Fruit fly (Drosophila melanogaster) whole organism, prepupa: Measurements from ENCODE around the gene CG1113.
A peak's percentile ranks its signal among the peaks of the same experiment; 100 is the strongest.

Experiments
- CG10631 ChIP-seq: fragments of 200-800 bp; sonication (Bioruptor generic); optimal IDR thresholded peaks from 2 replicates; lab custom pipeline; 2016; ENCODE audit warnings: missing biosample characterization, missing genetic modification characterization
- CG10669 ChIP-seq: fragments of 200-800 bp; sonication (Bioruptor generic); optimal IDR thresholded peaks from 3 replicates; lab custom pipeline; 2018; ENCODE audit warnings: missing biosample characterization, mild to moderate bottlenecking, missing genetic modification characterization, moderate library complexity
- CG11762 ChIP-seq: fragments of 200-800 bp; sonication (Bioruptor generic); optimal IDR thresholded peaks from 3 replicates; lab custom pipeline; 2016; ENCODE audit warnings: missing biosample characterization, missing genetic modification characterization; ENCODE audit not compliant: insufficient read depth
- CG15336 ChIP-seq: fragments of 200-800 bp; sonication (Bioruptor generic); IDR thresholded peaks from 2 replicates; pipeline ENCODE4 v1.3.6; 2022; ENCODE audit warnings: missing biosample characterization, missing genetic modification characterization
- CG1621 ChIP-seq: fragments of 200-800 bp; sonication (Bioruptor generic); optimal IDR thresholded peaks from 3 replicates; lab custom pipeline; 2018; ENCODE audit warnings: missing biosample characterization, mild to moderate bottlenecking, missing genetic modification characterization
- CG3032 ChIP-seq: fragments of 200-800 bp; optimal IDR thresholded peaks from 2 replicates; lab custom pipeline; 2019; ENCODE audit warnings: missing biosample characterization, mild to moderate bottlenecking, missing genetic modification characterization, moderate library complexity
- CG31627 ChIP-seq: fragments of 200-800 bp; sonication (Bioruptor generic); optimal IDR thresholded peaks from 3 replicates; lab custom pipeline; 2016; ENCODE audit warnings: missing biosample characterization, missing genetic modification characterization
- CG32006 ChIP-seq: fragments of 200-800 bp; sonication (Bioruptor generic); optimal IDR thresholded peaks from 3 replicates; lab custom pipeline; 2017; ENCODE audit warnings: missing biosample characterization, mild to moderate bottlenecking, missing genetic modification characterization
- CG34406 ChIP-seq: fragments of 200-800 bp; sonication (Bioruptor generic); optimal IDR thresholded peaks from 3 replicates; lab custom pipeline; 2016; ENCODE audit warnings: missing biosample characterization, missing genetic modification characterization
- CG4318 ChIP-seq: fragments of 200-800 bp; sonication (Bioruptor generic); optimal IDR thresholded peaks from 3 replicates; lab custom pipeline; 2017; ENCODE audit warnings: missing biosample characterization, mild to moderate bottlenecking, missing genetic modification characterization
- CG6163 ChIP-seq: fragments of 200-800 bp; sonication (Bioruptor generic); IDR thresholded peaks from 3 replicates; pipeline ENCODE4 v1.3.6; 2022; ENCODE audit warnings: missing biosample characterization, missing genetic modification characterization
- CG6276 ChIP-seq: fragments of 200-800 bp; sonication (Bioruptor generic); optimal IDR thresholded peaks from 2 replicates; lab custom pipeline; 2017; ENCODE audit warnings: missing biosample characterization, mild to moderate bottlenecking, missing genetic modification characterization
- CG6792 ChIP-seq: fragments of 200-800 bp; sonication (Bioruptor generic); optimal IDR thresholded peaks from 3 replicates; lab custom pipeline; 2016; ENCODE audit warnings: missing biosample characterization, missing genetic modification characterization
- CG6854 ChIP-seq: fragments of 200-800 bp; sonication (Bioruptor generic); optimal IDR thresholded peaks from 2 replicates; lab custom pipeline; 2017; ENCODE audit warnings: missing biosample characterization, mild to moderate bottlenecking, missing genetic modification characterization
- CG7368 ChIP-seq: fragments of 200-800 bp; sonication (Bioruptor generic); optimal IDR thresholded peaks from 3 replicates; lab custom pipeline; 2016; ENCODE audit warnings: missing biosample characterization, missing genetic modification characterization
- CG8119 ChIP-seq: fragments of 200-800 bp; sonication (Bioruptor generic); IDR thresholded peaks from 3 replicates; pipeline ENCODE4 v1.3.6; 2022; ENCODE audit warnings: missing biosample characterization, missing genetic modification characterization
- CG8319 ChIP-seq: fragments of 200-800 bp; sonication (Bioruptor generic); optimal IDR thresholded peaks from 3 replicates; lab custom pipeline; 2016; ENCODE audit warnings: missing biosample characterization, missing genetic modification characterization
- CG9139 ChIP-seq: fragments of 200-800 bp; sonication (Bioruptor generic); optimal IDR thresholded peaks from 3 replicates; lab custom pipeline; 2017; ENCODE audit warnings: missing biosample characterization, mild to moderate bottlenecking, missing genetic modification characterization
- Eip75B ChIP-seq: fragments of 200-800 bp; sonication (Bioruptor generic); optimal IDR thresholded peaks from 3 replicates; lab custom pipeline; 2016; ENCODE audit warnings: missing biosample characterization, missing genetic modification characterization
- Eip93F ChIP-seq: fragments of 200-800 bp; sonication (Bioruptor generic); optimal IDR thresholded peaks from 2 replicates; lab custom pipeline; 2016; ENCODE audit warnings: missing biosample characterization, mild to moderate bottlenecking, missing genetic modification characterization
- Ets21C ChIP-seq: fragments of 200-800 bp; sonication (Bioruptor generic); optimal IDR thresholded peaks from 3 replicates; lab custom pipeline; 2016; ENCODE audit warnings: missing biosample characterization, missing genetic modification characterization
- Hr38 ChIP-seq: sonication (Bioruptor generic); optimal IDR thresholded peaks from 2 replicates; lab custom pipeline; 2016; ENCODE audit warnings: missing biosample characterization, missing genetic modification characterization
- Hr39 ChIP-seq: fragments of 200-800 bp; sonication (Bioruptor generic); optimal IDR thresholded peaks from 2 replicates; lab custom pipeline; 2016; ENCODE audit warnings: missing biosample characterization, missing genetic modification characterization
- Hr4 ChIP-seq: fragments of 200-800 bp; sonication (Bioruptor generic); optimal IDR thresholded peaks from 3 replicates; lab custom pipeline; 2016; ENCODE audit warnings: missing biosample characterization, missing genetic modification characterization
- Lpt ChIP-seq: fragments of 200-800 bp; sonication (Bioruptor generic); optimal IDR thresholded peaks from 3 replicates; lab custom pipeline; 2016; ENCODE audit warnings: missing biosample characterization, missing genetic modification characterization
- Met ChIP-seq: fragments of 200-800 bp; sonication (Bioruptor generic); optimal IDR thresholded peaks from 3 replicates; lab custom pipeline; 2016; ENCODE audit warnings: missing biosample characterization, missing genetic modification characterization
- OdsH ChIP-seq: fragments of 200-800 bp; sonication (Bioruptor generic); optimal IDR thresholded peaks from 3 replicates; lab custom pipeline; 2016; ENCODE audit warnings: missing biosample characterization, missing genetic modification characterization
- Sox102F ChIP-seq: fragments of 200-800 bp; sonication (Bioruptor generic); optimal IDR thresholded peaks from 2 replicates; lab custom pipeline; 2016; ENCODE audit warnings: missing biosample characterization, mild to moderate bottlenecking, missing genetic modification characterization
- Sox14 ChIP-seq: fragments of 200-800 bp; sonication (Bioruptor generic); optimal IDR thresholded peaks from 3 replicates; lab custom pipeline; 2016; ENCODE audit warnings: missing biosample characterization, missing genetic modification characterization
- Sox15 ChIP-seq: fragments of 200-800 bp; sonication (Bioruptor generic); optimal IDR thresholded peaks from 3 replicates; lab custom pipeline; 2016; ENCODE audit warnings: missing biosample characterization, missing genetic modification characterization
- achi ChIP-seq: fragments of 200-800 bp; sonication (Bioruptor generic); optimal IDR thresholded peaks from 3 replicates; lab custom pipeline; 2016; ENCODE audit warnings: missing biosample characterization, missing genetic modification characterization
- acj6 ChIP-seq: fragments of 200-800 bp; sonication (Bioruptor generic); optimal IDR thresholded peaks from 3 replicates; lab custom pipeline; 2016; ENCODE audit warnings: missing biosample characterization, missing genetic modification characterization
- cyc ChIP-seq: fragments of 200-800 bp; sonication (Bioruptor generic); optimal IDR thresholded peaks from 3 replicates; lab custom pipeline; 2016; ENCODE audit warnings: missing biosample characterization, missing genetic modification characterization
- dac ChIP-seq: fragments of 200-800 bp; sonication (Bioruptor generic); optimal IDR thresholded peaks from 2 replicates; lab custom pipeline; 2017; ENCODE audit warnings: missing biosample characterization, mild to moderate bottlenecking, missing genetic modification characterization
- dsx ChIP-seq: fragments of 200-800 bp; optimal IDR thresholded peaks from 3 replicates; lab custom pipeline; 2019; ENCODE audit warnings: missing biosample characterization, mild to moderate bottlenecking, missing genetic modification characterization, moderate library complexity; ENCODE audit not compliant: poor library complexity, severe bottlenecking
- eg ChIP-seq: fragments of 200-800 bp; sonication (Bioruptor generic); IDR thresholded peaks from 3 replicates; pipeline ENCODE4 v1.3.6; 2022; ENCODE audit warnings: missing biosample characterization, missing genetic modification characterization
- esn ChIP-seq: fragments of 200-800 bp; sonication (Bioruptor generic); optimal IDR thresholded peaks from 2 replicates; lab custom pipeline; 2016; ENCODE audit warnings: missing biosample characterization, mild to moderate bottlenecking, missing genetic modification characterization, moderate library complexity
- fd85E ChIP-seq: fragments of 200-800 bp; sonication (Bioruptor generic); optimal IDR thresholded peaks from 3 replicates; lab custom pipeline; 2016; ENCODE audit warnings: missing biosample characterization, missing genetic modification characterization
- fkh ChIP-seq: fragments of 200-800 bp; sonication (Bioruptor generic); optimal IDR thresholded peaks from 3 replicates; lab custom pipeline; 2017; ENCODE audit warnings: missing biosample characterization, mild to moderate bottlenecking, missing genetic modification characterization, moderate library complexity
- lz ChIP-seq: fragments of 200-800 bp; sonication (Bioruptor generic); optimal IDR thresholded peaks from 3 replicates; lab custom pipeline; 2016; ENCODE audit warnings: missing biosample characterization, missing genetic modification characterization
- net ChIP-seq: fragments of 200-800 bp; sonication (Bioruptor generic); optimal IDR thresholded peaks from 3 replicates; lab custom pipeline; 2016; ENCODE audit warnings: missing biosample characterization, missing genetic modification characterization
- spab ChIP-seq: fragments of 200-800 bp; sonication (Bioruptor generic); optimal IDR thresholded peaks from 2 replicates; lab custom pipeline; 2017; ENCODE audit warnings: missing biosample characterization, mild to moderate bottlenecking, missing genetic modification characterization, missing genetic modification reagents
- ss ChIP-seq, 2 experiments: fragments of 200-800 bp; sonication (Bioruptor generic); optimal IDR thresholded peaks; 2 replicates in 1 of 2; 3 replicates in 1 of 2; lab custom pipeline; 2017 to 2018; ENCODE audit warnings: mild to moderate bottlenecking in 2 of 2, missing biosample characterization in 2 of 2, missing genetic modification characterization in 2 of 2, moderate library complexity in 1 of 2
- svp ChIP-seq: fragments of 200-800 bp; sonication (Bioruptor generic); peaks from one replicate; lab custom pipeline; 2016; ENCODE audit warnings: missing biosample characterization, missing genetic modification characterization
- topi ChIP-seq: fragments of 200-800 bp; sonication (Bioruptor generic); optimal IDR thresholded peaks from 3 replicates; lab custom pipeline; 2016; ENCODE audit warnings: missing biosample characterization, missing genetic modification characterization
- vri ChIP-seq: fragments of 200-800 bp; sonication (Bioruptor generic); optimal IDR thresholded peaks from 3 replicates; lab custom pipeline; 2016; ENCODE audit warnings: missing biosample characterization, mild to moderate bottlenecking, missing genetic modification characterization

Gene CG1113

dm6 chr3R:5263311-5264250 lies 10.6 kb downstream of the CG1113 start (continued):
- TF ChIP-seq acj6 (GFP tag; lab: Kevin White, UChicago) (peak; percentile 14), Sox15 (GFP tag; lab: Kevin White, UChicago) (peak; percentile 35), CG15336 (GFP tag; lab: Robert Waterston, UW) (no peak; the same call in none of the 2 replicates), Eip93F (GFP tag; lab: Kevin White, UChicago) (no peak), CG10631 (GFP tag; lab: Kevin White, UChicago) (peak; percentile 64), eg (GFP tag; lab: Robert Waterston, UW) (no peak; the same call in 2 of the 3 replicates), svp (GFP tag; lab: Kevin White, UChicago) (peak; percentile 76), OdsH (GFP tag; lab: Kevin White, UChicago) (peak; percentile 49), ss (GFP tag; optimal IDR thresholded peaks at IDR 0.05; lab: Kevin White, UChicago) (peak; percentile 63 to 65), CG6792 (GFP tag; lab: Kevin White, UChicago) (peak; percentile 18), net (GFP tag; lab: Kevin White, UChicago) (peak; percentile 45), fd85E (peak; percentile 1), Lpt (no peak), CG6163 (GFP tag; lab: Robert Waterston, UW) (peak; percentile 32; the same call in 1 of the 3 replicates), CG3032 (tag; lab: Kevin White, UChicago) (peak; percentile 81), topi (peak; percentile 26), CG9139 (GFP tag; lab: Kevin White, UChicago) (peak; percentile 46), dac (GFP tag; lab: Kevin White, UChicago) (no peak), esn (GFP tag; lab: Kevin White, UChicago) (peak; percentile 46), CG6854 (GFP tag; lab: Kevin White, UChicago) (no peak), CG1621 (tag; lab: Kevin White, UChicago) (no peak), Hr39 (GFP tag; lab: Kevin White, UChicago) (peak; percentile 4), CG34406 (peak; percentile 79), Ets21C (GFP tag; lab: Kevin White, UChicago) (no peak), CG31627 (GFP tag; lab: Kevin White, UChicago) (no peak), CG11762 (peak; percentile 37), Hr38 (GFP tag; lab: Kevin White, UChicago) (no peak), CG10669 (GFP tag; lab: Kevin White, UChicago) (peak; percentile 65), Sox14 (GFP tag; lab: Kevin White, UChicago) (no peak), fkh (GFP tag; lab: Kevin White, UChicago) (peak; percentile 53), achi (GFP tag; lab: Kevin White, UChicago) (peak; percentile 79), dsx (peak; percentile 84), CG8319 (peak; percentile 33), spab (GFP tag; lab: Kevin White, UChicago) (peak; percentile 54), Met (GFP tag; lab: Kevin White, UChicago) (no peak), CG4318 (GFP tag; lab: Kevin White, UChicago) (peak; percentile 25), Hr4 (GFP tag; lab: Kevin White, UChicago) (peak; percentile 46)

- TF ChIP-seq dac (GFP tag; lab: Kevin White, UChicago) (peak; percentile 4), cyc (GFP tag; lab: Kevin White, UChicago) (peak; percentile 13), CG7368 (GFP tag; lab: Kevin White, UChicago) (peak; percentile 11), Hr4 (GFP tag; lab: Kevin White, UChicago) (peak; percentile 50), Sox102F (peak; percentile 55), CG32006 (peak; percentile 67), Eip75B (peak; percentile 43), CG6276 (GFP tag; lab: Kevin White, UChicago) (peak; percentile 62), OdsH (GFP tag; lab: Kevin White, UChicago) (peak; percentile 47), CG6163 (GFP tag; lab: Robert Waterston, UW) (no peak), lz (peak; percentile 49), vri (GFP tag; lab: Kevin White, UChicago) (peak; percentile 72), CG15336 (GFP tag; lab: Robert Waterston, UW) (no peak), CG8119 (no peak), CG34406 (peak; percentile 55), Eip93F (GFP tag; lab: Kevin White, UChicago) (no peak), CG3032 (tag; lab: Kevin White, UChicago) (peak; percentile 64), ss (GFP tag; optimal IDR thresholded peaks at IDR 0.05; lab: Kevin White, UChicago) (peak; percentile 13 to 31), CG11762 (peak; percentile 25)
Observed at dm6 chr3R:5264251-5265098, 11.5 kb downstream of the CG1113 start.
